Worm (Caenorhabditis elegans) whole organism, mixed stage, embryonic: ENCODE measurements around the gene npp-5.

Experiments
- ceh-43 ChIP-seq: fragments of 200-800 bp; sonication (Bioruptor generic); optimal IDR thresholded peaks from 2 replicates; lab custom pipeline; 2018; ENCODE audit warnings: mild to moderate bottlenecking, missing genetic modification characterization, moderate library complexity, missing compliant biosample characterization
- lin-13 ChIP-seq: fragments of 150-350 bp; optimal IDR thresholded peaks from 2 replicates; lab custom pipeline; 2014; ENCODE audit warnings: missing biosample characterization, missing genetic modification characterization
- nhr-2 ChIP-seq: fragments of 150-350 bp; optimal IDR thresholded peaks from 2 replicates; lab custom pipeline; 2014; ENCODE audit warnings: missing biosample characterization, missing genetic modification characterization
- nhr-76 ChIP-seq: sonication (generic microtip); optimal IDR thresholded peaks from 2 replicates; lab custom pipeline; 2017; ENCODE audit warnings: missing biosample characterization, missing genetic modification characterization
- unc-39 ChIP-seq: fragments of 150-350 bp; optimal IDR thresholded peaks from 2 replicates; lab custom pipeline; 2014; ENCODE audit warnings: missing biosample characterization, missing genetic modification characterization
- unc-62 ChIP-seq: fragments of 150-350 bp; optimal IDR thresholded peaks from 2 replicates; lab custom pipeline; 2014; ENCODE audit warnings: missing biosample characterization, missing genetic modification reagents, missing genetic modification characterization
- ztf-11 ChIP-seq: fragments of 150-350 bp; optimal IDR thresholded peaks from 2 replicates; lab custom pipeline; 2014; ENCODE audit warnings: missing biosample characterization, missing genetic modification characterization

DNA sequence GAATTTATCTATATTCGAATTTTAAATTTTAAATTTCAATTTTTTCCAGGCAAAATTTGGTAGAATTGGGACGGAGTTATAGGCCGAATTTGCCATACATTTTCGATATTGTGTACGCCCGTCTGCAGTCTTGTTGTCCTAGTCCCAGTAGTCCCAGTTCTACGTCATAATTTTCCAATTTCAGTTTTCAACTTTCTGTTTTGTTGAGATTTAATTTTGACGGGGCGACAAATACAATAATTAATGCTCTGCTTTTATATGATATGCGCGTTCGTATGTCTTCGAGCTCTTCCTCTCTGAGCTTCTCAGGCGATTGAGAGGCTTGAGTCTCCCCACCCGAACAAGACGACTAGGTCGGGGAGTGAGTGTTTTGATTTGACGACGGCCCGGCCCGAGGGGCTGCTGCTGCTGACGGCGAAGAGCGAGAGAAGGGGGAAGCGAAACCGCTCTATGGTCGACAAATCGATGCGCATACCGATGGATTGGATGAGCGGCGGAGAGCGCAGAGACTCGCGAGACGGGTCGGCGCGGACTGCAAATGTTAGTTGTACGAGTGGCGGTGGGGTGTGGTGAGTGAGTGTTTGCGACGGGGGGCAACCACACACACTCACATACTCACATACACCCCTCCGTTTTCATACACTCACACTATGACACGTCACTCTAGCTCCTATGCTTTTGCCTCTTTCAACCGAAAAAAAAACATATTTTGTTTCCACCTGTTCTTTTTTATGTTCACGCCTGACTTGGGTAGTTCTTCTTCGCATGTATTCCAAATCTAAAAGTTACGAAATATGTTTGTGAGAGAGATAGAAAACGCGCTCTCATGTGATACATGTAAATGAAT, 35.3 kb upstream of the npp-5 start:
- no peak for TF ChIP-seq nhr-2
- TF ChIP-seq ztf-11, result peak; percentile 56
- peak; percentile 81 for TF ChIP-seq unc-62 (GFP tag; lab: Kevin White, UChicago)
- TF ChIP-seq ceh-43, result no peak
- TF ChIP-seq nhr-76 (tag; lab: Kevin White, UChicago), result peak; percentile 11
- no peak for TF ChIP-seq unc-39 (tag; lab: Kevin White, UChicago)
- peak; percentile 41 for TF ChIP-seq lin-13 (tag; lab: Kevin White, UChicago)
